Worm (Caenorhabditis elegans) whole organism, L2 larva: ENCODE results near the gene igcm-3.
A peak's percentile ranks its signal among the peaks of the same experiment; 100 is the strongest.

ENCODE experiments used
- C34F6.9 ChIP-seq: fragments of 150-350 bp; optimal IDR thresholded peaks from 2 replicates; lab custom pipeline; 2014; ENCODE audit warnings: missing biosample characterization, missing genetic modification characterization
- Y55F3AM.14 ChIP-seq: fragments of 200-800 bp; sonication (Bioruptor generic); optimal IDR thresholded peaks from 2 replicates; lab custom pipeline; 2018; ENCODE audit warnings: mild to moderate bottlenecking, missing genetic modification characterization, missing compliant biosample characterization
- crh-2 ChIP-seq: sonication (generic microtip); optimal IDR thresholded peaks from 2 replicates; lab custom pipeline; 2017; ENCODE audit warnings: missing biosample characterization, missing genetic modification characterization
- dmd-4 ChIP-seq: sonication (generic microtip); optimal IDR thresholded peaks from 2 replicates; lab custom pipeline; 2017; ENCODE audit warnings: missing biosample characterization, missing genetic modification characterization
- elt-3 ChIP-seq: sonication (generic microtip); optimal IDR thresholded peaks from 2 replicates; lab custom pipeline; 2017; ENCODE audit warnings: missing biosample characterization, missing genetic modification characterization
- gmeb-1 ChIP-seq: fragments of 150-350 bp; optimal IDR thresholded peaks from 2 replicates; lab custom pipeline; 2014; ENCODE audit warnings: missing biosample characterization, missing genetic modification characterization
- mdl-1 ChIP-seq, 2 experiments: fragments of 150-350 bp in 1 of 2; sonication (generic microtip) in 1 of 2; optimal IDR thresholded peaks; 2 replicates each; lab custom pipeline; 2017; ENCODE audit warnings: missing biosample characterization in 2 of 2, missing genetic modification characterization in 2 of 2
- nhr-12 ChIP-seq: fragments of 150-350 bp; optimal IDR thresholded peaks from 2 replicates; lab custom pipeline; 2014; ENCODE audit warnings: missing biosample characterization, missing genetic modification characterization
- snpc-4 ChIP-seq: fragments of 150-350 bp; optimal IDR thresholded peaks from 2 replicates; lab custom pipeline; 2014; ENCODE audit warnings: missing biosample characterization, missing genetic modification characterization
- unc-39 ChIP-seq: fragments of 150-350 bp; optimal IDR thresholded peaks from 2 replicates; lab custom pipeline; 2014; ENCODE audit warnings: missing biosample characterization, missing genetic modification characterization

The igcm-3 gene

DNA sequence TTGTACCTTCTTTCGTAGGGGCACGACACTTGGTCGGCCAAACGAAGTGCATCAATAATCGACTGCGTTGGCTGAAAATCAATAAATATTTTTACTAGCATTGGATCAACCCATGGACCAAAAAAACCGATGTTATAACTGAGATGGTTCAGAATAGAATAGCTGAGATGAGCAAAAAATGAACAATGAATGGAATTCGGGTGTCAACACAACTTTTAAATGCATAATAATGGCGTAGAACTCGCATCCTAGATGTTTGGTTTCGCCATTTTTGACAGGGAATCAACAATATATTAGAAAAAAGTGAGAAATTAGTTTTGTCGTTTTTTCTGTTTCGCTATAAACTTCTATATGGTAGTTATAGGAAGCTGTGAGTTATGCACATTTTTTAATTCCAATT lies 41.4 kb downstream of the igcm-3 start, which contains the start of gene F54G2.1:
F54G2.1 (minus strand) TSS at position 101 of the 400 bp plus-strand sequence.
- no peak for TF ChIP-seq crh-2 (tag; lab: Kevin White, UChicago)
- no peak for TF ChIP-seq mdl-1 (tag; optimal IDR thresholded peaks at IDR 0.05; lab: Kevin White, UChicago)
- no peak for TF ChIP-seq gmeb-1 (tag; lab: Kevin White, UChicago)
- no peak for TF ChIP-seq elt-3 (tag; lab: Kevin White, UChicago)

ce11 chrX:2663798-2664197 lies 41.9 kb downstream of the igcm-3 start:
- TF ChIP-seq dmd-4 (tag; lab: Kevin White, UChicago) (no peak), snpc-4 (tag; lab: Kevin White, UChicago) (peak; percentile 83)

ce11 chrX:2654334-2654733 lies 51.3 kb downstream of the igcm-3 start:
- no peak for TF ChIP-seq Y55F3AM.14 (GFP tag; lab: Kevin White, UChicago)
- no peak for TF ChIP-seq mdl-1 (tag; optimal IDR thresholded peaks at IDR 0.05; lab: Kevin White, UChicago)
- no peak for TF ChIP-seq nhr-12 (tag; lab: Kevin White, UChicago)
- TF ChIP-seq C34F6.9 (tag; lab: Kevin White, UChicago): peak; percentile 25
- no peak for TF ChIP-seq unc-39 (tag; lab: Kevin White, UChicago)
